Worm (Caenorhabditis elegans) whole organism, L2 larva: ENCODE measurements around the gene K04F1.9.

Source experiments
- Y55F3AM.14 ChIP-seq: fragments of 200-800 bp; sonication (Bioruptor generic); optimal IDR thresholded peaks from 2 replicates; lab custom pipeline; 2018; ENCODE audit warnings: mild to moderate bottlenecking, missing genetic modification characterization, missing compliant biosample characterization
- aly-2 ChIP-seq: fragments of 150-350 bp; optimal IDR thresholded peaks from 2 replicates; lab custom pipeline; 2014; ENCODE audit warnings: missing biosample characterization, missing genetic modification characterization
- ama-1 ChIP-seq: fragments of 150-350 bp; optimal IDR thresholded peaks from 2 replicates; lab custom pipeline; 2018; ENCODE audit warnings: inconsistent platforms
- mbf-1 ChIP-seq: sonication (generic microtip); optimal IDR thresholded peaks from 2 replicates; lab custom pipeline; 2017; ENCODE audit warnings: missing biosample characterization, missing genetic modification characterization
- mdl-1 ChIP-seq, 2 experiments: fragments of 150-350 bp in 1 of 2; sonication (generic microtip) in 1 of 2; optimal IDR thresholded peaks; 2 replicates each; lab custom pipeline; 2017; ENCODE audit warnings: missing biosample characterization in 2 of 2, missing genetic modification characterization in 2 of 2
- nhr-11 ChIP-seq: fragments of 150-350 bp; optimal IDR thresholded peaks from 2 replicates; lab custom pipeline; 2014; ENCODE audit warnings: missing biosample characterization, missing genetic modification characterization
- nhr-237 ChIP-seq: fragments of 150-350 bp; optimal IDR thresholded peaks from 2 replicates; lab custom pipeline; 2014; ENCODE audit warnings: missing biosample characterization, missing genetic modification characterization
- peb-1 ChIP-seq: fragments of 150-350 bp; optimal IDR thresholded peaks from 2 replicates; lab custom pipeline; 2014; ENCODE audit warnings: missing biosample characterization, missing genetic modification characterization
- sma-3 ChIP-seq: sonication (generic microtip); optimal IDR thresholded peaks from 2 replicates; lab custom pipeline; 2016; ENCODE audit warnings: missing genetic modification reagents, missing genetic modification characterization, missing compliant biosample characterization
- sma-9 ChIP-seq, 2 experiments: fragments of 150-350 bp in 1 of 2; sonication (generic microtip) in 1 of 2; optimal IDR thresholded peaks; 2 replicates each; lab custom pipeline; 2014 to 2016; ENCODE audit warnings: missing genetic modification characterization in 2 of 2, mild to moderate bottlenecking in 1 of 2, missing biosample characterization in 1 of 2, missing compliant biosample characterization in 1 of 2, missing genetic modification reagents in 1 of 2, moderate library complexity in 1 of 2
- ztf-11 ChIP-seq: sonication (generic microtip); optimal IDR thresholded peaks from 2 replicates; lab custom pipeline; 2017; ENCODE audit warnings: missing biosample characterization, missing genetic modification characterization

ce11 chrV:1664921-1665320 lies at the start of gene K04F1.9:
- TF ChIP-seq aly-2 (tag; lab: Kevin White, UChicago): no peak
- TF ChIP-seq mdl-1 (tag; optimal IDR thresholded peaks at IDR 0.05; lab: Kevin White, UChicago): no peak
- no peak for TF ChIP-seq mbf-1 (tag; lab: Kevin White, UChicago)
- TF ChIP-seq ama-1: no peak
- TF ChIP-seq ztf-11: no peak
- TF ChIP-seq sma-3: no peak
- TF ChIP-seq sma-9 (GFP tag; optimal IDR thresholded peaks at IDR 0.05; lab: Kevin White, UChicago): no peak
- TF ChIP-seq sma-9 (tag; optimal IDR thresholded peaks at IDR 0.05; lab: Kevin White, UChicago): no peak
- TF ChIP-seq nhr-11 (tag; lab: Kevin White, UChicago): no peak
- TF ChIP-seq Y55F3AM.14: no peak
- no peak for TF ChIP-seq nhr-237
- TF ChIP-seq peb-1 (tag; lab: Kevin White, UChicago): no peak
